Fruit fly (Drosophila melanogaster): ENCODE data around the gene mRpL13.

mRpL13 gene

dm6 chr2L:18860920-18861319, 1.9 kb upstream of the mRpL13 start:
- TF ChIP-seq Dfd (GFP tag; optimal IDR thresholded peaks at IDR 0.05) (peak; percentile 98), Vsx2 (GFP tag; optimal IDR thresholded peaks at IDR 0.05; ENCODE audit: partially characterized antibody) (no peak)

DNA sequence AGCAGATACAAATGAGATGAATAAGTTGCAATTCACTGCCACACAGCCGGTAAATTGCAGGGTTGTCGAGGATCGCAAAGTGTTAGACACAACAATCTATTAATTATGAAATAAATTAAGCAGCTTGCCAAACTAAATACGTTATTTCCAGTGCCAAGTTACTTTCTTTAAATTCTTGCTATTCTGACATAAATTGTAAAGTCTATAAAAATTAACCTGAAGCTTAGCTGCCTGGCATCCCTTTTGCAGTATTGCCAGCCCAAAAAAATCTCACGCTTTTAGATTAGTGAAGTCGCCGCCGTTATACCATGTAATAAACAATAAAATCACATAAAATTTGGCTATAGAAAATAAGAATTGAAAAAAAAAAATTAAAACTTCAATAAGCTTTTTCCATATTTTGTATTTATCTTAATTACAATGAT, 1.4 kb downstream of the mRpL13 start:
- TF ChIP-seq CG9705 (GFP tag; optimal IDR thresholded peaks at IDR 0.05) (peak; percentile 95), Sp1 (GFP tag; optimal IDR thresholded peaks at IDR 0.05) (peak; percentile 96), foxo (GFP tag; optimal IDR thresholded peaks at IDR 0.05) (peak; percentile 93 to 98), N (GFP tag; optimal IDR thresholded peaks at IDR 0.05) (no peak), sv (GFP tag; optimal IDR thresholded peaks at IDR 0.05) (peak; percentile 93), dl (GFP tag; optimal IDR thresholded peaks at IDR 0.05; ENCODE audit: insufficient read depth in 1 of 2, partially characterized antibody in 2 of 2) (no peak), OdsH (GFP tag; optimal IDR thresholded peaks at IDR 0.05) (peak; percentile 95), sage (GFP tag; optimal IDR thresholded peaks at IDR 0.05) (peak; percentile 91), CrebA (GFP tag; optimal IDR thresholded peaks at IDR 0.05; ENCODE audit: borderline replicate concordance) (peak; percentile 91), HLH106 (tag; optimal IDR thresholded peaks at IDR 0.05) (peak; percentile 98), dsf (GFP tag; optimal IDR thresholded peaks at IDR 0.05; ENCODE audit: borderline replicate concordance) (peak; percentile 89), Myc (optimal IDR thresholded peaks at IDR 0.05) (no peak), Vsx2 (GFP tag; optimal IDR thresholded peaks at IDR 0.05; ENCODE audit: partially characterized antibody) (no peak), lola (GFP tag; optimal IDR thresholded peaks at IDR 0.05) (no peak), usp (GFP tag; optimal IDR thresholded peaks at IDR 0.05) (no peak), pan (optimal IDR thresholded peaks at IDR 0.05) (peak; percentile 55), Mio (GFP tag; optimal IDR thresholded peaks at IDR 0.05) (peak; percentile 77), tai (GFP tag; optimal IDR thresholded peaks at IDR 0.05) (no peak), fru (GFP tag; optimal IDR thresholded peaks at IDR 0.05) (peak; percentile 96), h (GFP tag; optimal IDR thresholded peaks at IDR 0.05) (peak; percentile 98), dmrt93B (GFP tag; optimal IDR thresholded peaks at IDR 0.05) (peak; percentile 90), jim (GFP tag; optimal IDR thresholded peaks at IDR 0.05) (no peak), Hr83 (GFP tag; optimal IDR thresholded peaks at IDR 0.05; ENCODE audit: poor library complexity, severe bottlenecking) (peak; percentile 88), br (GFP tag; optimal IDR thresholded peaks at IDR 0.05) (peak; percentile 98), rgr (GFP tag; optimal IDR thresholded peaks at IDR 0.05) (peak; percentile 98), psq (GFP tag; optimal IDR thresholded peaks at IDR 0.05) (peak; percentile 91), Rel (GFP tag; optimal IDR thresholded peaks at IDR 0.05) (peak; percentile 88), Rel (tag; optimal IDR thresholded peaks at IDR 0.05) (peak; percentile 90), Hnf4 (GFP tag; optimal IDR thresholded peaks at IDR 0.05) (peak; percentile 96), brk (GFP tag; optimal IDR thresholded peaks at IDR 0.05) (no peak), Abd-B (GFP tag; optimal IDR thresholded peaks at IDR 0.05) (no peak), Dfd (GFP tag; optimal IDR thresholded peaks at IDR 0.05) (peak; percentile 49), CG32264 (GFP tag; optimal IDR thresholded peaks at IDR 0.05) (peak; percentile 90), woc (GFP tag; optimal IDR thresholded peaks at IDR 0.05) (peak; percentile 98), Dif (GFP tag; optimal IDR thresholded peaks at IDR 0.05; ENCODE audit: partially characterized antibody) (no peak), Jra (GFP tag; optimal IDR thresholded peaks at IDR 0.05) (peak; percentile 86), ey (GFP tag; optimal IDR thresholded peaks at IDR 0.05) (peak; percentile 97), Hr78 (GFP tag; optimal IDR thresholded peaks at IDR 0.05) (no peak), GATAd (GFP tag; optimal IDR thresholded peaks at IDR 0.05) (peak; percentile 83)

DNA sequence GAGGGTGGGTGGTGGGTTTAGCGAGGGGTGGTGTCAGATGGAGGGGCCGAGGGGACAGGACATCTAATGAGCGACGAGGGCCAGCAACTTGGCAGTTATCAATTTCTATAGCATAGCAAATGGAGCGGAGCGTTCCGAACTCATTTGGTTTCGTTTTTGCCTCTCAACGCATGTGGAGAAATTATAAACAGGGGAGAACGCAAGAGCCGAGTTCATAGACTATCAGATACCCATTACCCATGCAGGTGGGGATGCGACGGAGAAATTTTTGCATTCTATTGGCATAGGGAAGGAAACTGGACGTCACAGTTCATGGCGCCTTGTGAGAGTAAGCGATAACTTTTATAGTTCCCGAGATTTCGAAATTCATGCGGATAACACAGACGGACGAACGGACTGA, 6.8 kb downstream of the mRpL13 start:
- TF ChIP-seq br (GFP tag; optimal IDR thresholded peaks at IDR 0.05): no peak
